Fruit fly (Drosophila melanogaster) whole organism, pupa: ENCODE results near the gene CG9525.

Source experiments
- CG34367 ChIP-seq: fragments of 200-800 bp; sonication (Bioruptor generic); optimal IDR thresholded peaks from 2 replicates; lab custom pipeline; 2018; ENCODE audit warnings: missing biosample characterization, mild to moderate bottlenecking, missing genetic modification characterization
- CG8159 ChIP-seq: fragments of 200-800 bp; sonication (Bioruptor generic); optimal IDR thresholded peaks from 3 replicates; lab custom pipeline; 2018; ENCODE audit warnings: missing biosample characterization, mild to moderate bottlenecking, missing genetic modification characterization, moderate library complexity
- EcR ChIP-seq: fragments of 200-800 bp; sonication (Bioruptor generic); optimal IDR thresholded peaks from 3 replicates; lab custom pipeline; 2019; ENCODE audit warnings: missing biosample characterization, missing genetic modification characterization, mild to moderate bottlenecking, moderate library complexity, missing genetic modification reagents
- gl ChIP-seq: fragments of 200-800 bp; sonication (Bioruptor generic); optimal IDR thresholded peaks from 2 replicates; lab custom pipeline; 2018; ENCODE audit warnings: missing biosample characterization, mild to moderate bottlenecking, missing genetic modification characterization

dm6 chr2L:8956336-8956726 lies 5.8 kb downstream of the CG9525 start:
- TF ChIP-seq CG34367 (tag; lab: Kevin White, UChicago): no peak
- no peak for TF ChIP-seq CG8159 (tag; lab: Kevin White, UChicago)
- no peak for TF ChIP-seq EcR (GFP tag; lab: Kevin White, UChicago)
- no peak for TF ChIP-seq gl (tag; lab: Kevin White, UChicago)
